Worm (Caenorhabditis elegans) whole organism, L1 larva: Measurements from ENCODE around the gene pdl-1.

Source experiments
- C04F5.9 ChIP-seq: sonication (generic microtip); optimal IDR thresholded peaks from 2 replicates; lab custom pipeline; 2016; ENCODE audit warnings: missing genetic modification characterization, missing compliant biosample characterization
- ama-1 ChIP-seq: fragments of 150-350 bp; optimal IDR thresholded peaks from 2 replicates; lab custom pipeline; 2014
- fkh-10 ChIP-seq: sonication (generic microtip); optimal IDR thresholded peaks from 2 replicates; lab custom pipeline; 2017; ENCODE audit warnings: missing biosample characterization, missing genetic modification reagents, missing genetic modification characterization
- rnt-1 ChIP-seq: sonication (generic microtip); optimal IDR thresholded peaks from 2 replicates; lab custom pipeline; 2016; ENCODE audit warnings: mild to moderate bottlenecking, missing genetic modification characterization, moderate library complexity, missing compliant biosample characterization
- zag-1 ChIP-seq: fragments of 150-350 bp; optimal IDR thresholded peaks from 2 replicates; lab custom pipeline; 2014; ENCODE audit warnings: missing biosample characterization, missing genetic modification characterization
- ztf-11 ChIP-seq, 2 experiments: sonication (generic microtip); optimal IDR thresholded peaks; 2 replicates each; lab custom pipeline; 2016 to 2017; ENCODE audit warnings: missing genetic modification characterization in 2 of 2, missing biosample characterization in 1 of 2, missing compliant biosample characterization in 1 of 2

ce11 chrII:7203110-7203509 lies 19.5 kb downstream of the pdl-1 start, which contains the start of gene srd-56:
- no peak for TF ChIP-seq ztf-11 (tag; optimal IDR thresholded peaks at IDR 0.05; lab: Kevin White, UChicago)
- TF ChIP-seq fkh-10 (GFP tag; lab: Kevin White, UChicago): no peak
- no peak for TF ChIP-seq ama-1 (lab: Kevin White, UChicago)
- TF ChIP-seq rnt-1: no peak
- TF ChIP-seq zag-1: no peak
- TF ChIP-seq C04F5.9 (tag; lab: Kevin White, UChicago): no peak
